Worm (Caenorhabditis elegans): ENCODE data around the gene srb-16.

ce11 chrII:5109693-5110092 lies 41.0 kb downstream of the srb-16 start, which contains the start of gene F09C12.2:
- TF ChIP-seq tbx-37 (GFP tag; conservative IDR thresholded peaks at IDR 0.05) (no peak), F13C5.2 (tag; optimal IDR thresholded peaks at IDR 0.05) (no peak), aly-1 (tag; optimal IDR thresholded peaks at IDR 0.05) (no peak), ama-1 (optimal IDR thresholded peaks at IDR 0.05) (no peak), sea-1 (GFP tag; conservative IDR thresholded peaks at IDR 0.05) (no peak), tbx-11 (GFP tag; IDR thresholded peaks at IDR 0.05) (no peak), pes-1 (GFP tag; IDR thresholded peaks at IDR 0.05) (no peak)
